Fruit fly (Drosophila melanogaster) whole organism, embryonic: ENCODE results near the gene CG7409.

ENCODE experiments used
- CG10959 ChIP-seq: fragments of 200-800 bp; sonication (Bioruptor generic); IDR thresholded peaks from 2 replicates; pipeline ENCODE4 v1.3.6; 2022; ENCODE audit warnings: missing biosample characterization, missing genetic modification characterization
- CG12942 ChIP-seq: fragments of 200-800 bp; sonication (Bioruptor generic); optimal IDR thresholded peaks from 3 replicates; lab custom pipeline; 2016; ENCODE audit warnings: missing biosample characterization, missing genetic modification characterization
- CG14965 ChIP-seq: fragments of 200-800 bp; sonication (Bioruptor generic); optimal IDR thresholded peaks from 2 replicates; lab custom pipeline; 2016; ENCODE audit warnings: missing biosample characterization, missing genetic modification characterization, borderline replicate concordance
- CG15269 ChIP-seq: fragments of 200-800 bp; sonication (Bioruptor generic); optimal IDR thresholded peaks from 2 replicates; lab custom pipeline; 2018; ENCODE audit warnings: missing biosample characterization, mild to moderate bottlenecking, missing genetic modification characterization, moderate library complexity
- CG15479 ChIP-seq: fragments of 200-800 bp; sonication (Bioruptor generic); optimal IDR thresholded peaks from 3 replicates; lab custom pipeline; 2019; ENCODE audit warnings: missing biosample characterization, mild to moderate bottlenecking, missing genetic modification characterization, moderate library complexity
- CG15601 ChIP-seq: fragments of 200-800 bp; sonication (Bioruptor generic); optimal IDR thresholded peaks from 3 replicates; lab custom pipeline; 2019; ENCODE audit warnings: missing biosample characterization, mild to moderate bottlenecking, missing genetic modification characterization, moderate library complexity
- CG1603 ChIP-seq: fragments of 200-800 bp; sonication (Bioruptor generic); optimal IDR thresholded peaks from 2 replicates; lab custom pipeline; 2019; ENCODE audit warnings: missing biosample characterization, mild to moderate bottlenecking, missing genetic modification characterization, moderate library complexity
- CG3163 ChIP-seq: fragments of 200-800 bp; sonication (Bioruptor generic); optimal IDR thresholded peaks from 3 replicates; lab custom pipeline; 2016; ENCODE audit warnings: missing biosample characterization, missing genetic modification characterization
- CG32772 ChIP-seq: fragments of 200-800 bp; sonication (Bioruptor generic); IDR thresholded peaks from 2 replicates; pipeline ENCODE4 v1.3.6; 2022; ENCODE audit warnings: missing biosample characterization, missing genetic modification characterization
- CG34224 ChIP-seq: fragments of 200-800 bp; sonication (Bioruptor generic); IDR thresholded peaks from 3 replicates; pipeline ENCODE4 v1.3.6; 2022; ENCODE audit warnings: missing biosample characterization, missing genetic modification characterization; ENCODE audit not compliant: partially characterized antibody
- CG34422 ChIP-seq: fragments of 200-800 bp; sonication (Bioruptor generic); IDR thresholded peaks from 3 replicates; pipeline ENCODE4 v1.3.6; 2022; ENCODE audit warnings: missing biosample characterization, missing genetic modification characterization
- CG3726 ChIP-seq: fragments of 200-800 bp; sonication (Bioruptor generic); IDR thresholded peaks from 3 replicates; pipeline ENCODE4, ENCODE4 v1.3.6; 2022; ENCODE audit warnings: missing biosample characterization, missing genetic modification characterization
- CG42726 ChIP-seq: fragments of 200-800 bp; sonication (Bioruptor generic); IDR thresholded peaks from 2 replicates; pipeline ENCODE4 v1.3.6; 2022; ENCODE audit warnings: missing biosample characterization, missing genetic modification characterization; ENCODE audit not compliant: partially characterized antibody
- CG4854 ChIP-seq: fragments of 200-800 bp; sonication (Bioruptor generic); optimal IDR thresholded peaks from 2 replicates; lab custom pipeline; 2016; ENCODE audit warnings: missing biosample characterization, missing genetic modification characterization, inconsistent platforms
- CG7357 ChIP-seq: fragments of 200-800 bp; sonication (Bioruptor generic); IDR thresholded peaks from 3 replicates; pipeline ENCODE4 v1.3.6; 2022; ENCODE audit warnings: missing biosample characterization, missing genetic modification characterization
- CG7987 ChIP-seq: fragments of 200-800 bp; sonication (Bioruptor generic); optimal IDR thresholded peaks from 2 replicates; lab custom pipeline; 2018; ENCODE audit warnings: missing biosample characterization, mild to moderate bottlenecking, missing genetic modification characterization, moderate library complexity
- CG8359 ChIP-seq: fragments of 200-800 bp; sonication (Bioruptor generic); optimal IDR thresholded peaks from 2 replicates; lab custom pipeline; 2017; ENCODE audit warnings: missing biosample characterization, mild to moderate bottlenecking, missing genetic modification characterization, borderline replicate concordance
- CG9797 ChIP-seq: fragments of 200-800 bp; sonication (Bioruptor generic); optimal IDR thresholded peaks from 3 replicates; lab custom pipeline; 2018; ENCODE audit warnings: missing biosample characterization, mild to moderate bottlenecking, missing genetic modification characterization
- Dfd ChIP-seq, 2 experiments: fragments of >200 bp; optimal IDR thresholded peaks; 2 replicates each; lab custom pipeline; 2017; ENCODE audit warnings: missing biosample characterization in 2 of 2, missing genetic modification characterization in 2 of 2
- Doc3 ChIP-seq: fragments of 200-800 bp; sonication (Bioruptor generic); IDR thresholded peaks from 3 replicates; pipeline ENCODE4 v1.3.6; 2022; ENCODE audit warnings: missing biosample characterization, missing genetic modification characterization; ENCODE audit not compliant: partially characterized antibody
- Gsc ChIP-seq: fragments of 200-800 bp; sonication (Bioruptor generic); IDR thresholded peaks from 2 replicates; pipeline ENCODE4 v1.3.6; 2022; ENCODE audit warnings: missing biosample characterization, missing genetic modification characterization
- HHEX ChIP-seq: fragments of 200-800 bp; sonication (Bioruptor generic); optimal IDR thresholded peaks from 3 replicates; lab custom pipeline; 2017; ENCODE audit warnings: missing biosample characterization, mild to moderate bottlenecking, missing genetic modification characterization, missing genetic modification reagents
- Hr51 ChIP-seq, 2 experiments: fragments of 200-800 bp; sonication (Bioruptor generic); optimal IDR thresholded peaks; 2 replicates in 1 of 2; 3 replicates in 1 of 2; lab custom pipeline; 2016 to 2018; ENCODE audit warnings: missing biosample characterization in 2 of 2, missing genetic modification characterization in 2 of 2, mild to moderate bottlenecking in 1 of 2, moderate library complexity in 1 of 2
- Jarid2 ChIP-seq: fragments of 200-800 bp; sonication (Bioruptor generic); optimal IDR thresholded peaks from 3 replicates; lab custom pipeline; 2017; ENCODE audit warnings: mild to moderate bottlenecking, missing biosample characterization, missing genetic modification reagents, missing genetic modification characterization
- NC2α ChIP-seq: fragments of 200-800 bp; sonication (Bioruptor generic); optimal IDR thresholded peaks from 2 replicates; lab custom pipeline; 2016; ENCODE audit warnings: missing biosample characterization, missing genetic modification characterization
- Pdp1 ChIP-seq, 2 experiments: fragments of 200-800 bp; sonication (Bioruptor generic); optimal IDR thresholded peaks; 3 replicates each; lab custom pipeline; 2016; ENCODE audit warnings: missing biosample characterization in 2 of 2, missing genetic modification characterization in 2 of 2, mild to moderate bottlenecking in 1 of 2, moderate library complexity in 1 of 2
- Stat92E ChIP-seq, 3 experiments: fragments of >200 bp in 2 of 3; fragments of 200-800 bp in 1 of 3; sonication (Bioruptor generic) in 1 of 3; optimal IDR thresholded peaks; 2 replicates each; lab custom pipeline; 2017 to 2019; ENCODE audit warnings: missing biosample characterization in 3 of 3, missing genetic modification characterization in 3 of 3, mild to moderate bottlenecking in 1 of 3, moderate library complexity in 1 of 3
- ap ChIP-seq: fragments of 200-800 bp; sonication (Bioruptor generic); IDR thresholded peaks from 2 replicates; pipeline ENCODE4 v1.3.6; 2022; ENCODE audit warnings: missing biosample characterization, missing genetic modification characterization
- br ChIP-seq: fragments of >200 bp; optimal IDR thresholded peaks from 2 replicates; lab custom pipeline; 2017
- crc ChIP-seq: fragments of 200-800 bp; sonication (Bioruptor generic); optimal IDR thresholded peaks from 2 replicates; lab custom pipeline; 2016; ENCODE audit warnings: missing biosample characterization, missing genetic modification characterization
- crp ChIP-seq, 2 experiments: fragments of 200-800 bp; sonication (Bioruptor generic); optimal IDR thresholded peaks; 2 replicates in 1 of 2; 3 replicates in 1 of 2; lab custom pipeline; 2017; ENCODE audit warnings: missing biosample characterization in 2 of 2, missing genetic modification characterization in 2 of 2, mild to moderate bottlenecking in 1 of 2, moderate library complexity in 1 of 2
- fd102C ChIP-seq: fragments of 200-800 bp; sonication (Bioruptor generic); optimal IDR thresholded peaks from 2 replicates; lab custom pipeline; 2018; ENCODE audit warnings: missing biosample characterization, mild to moderate bottlenecking, missing genetic modification characterization, moderate library complexity
- fd3F ChIP-seq: fragments of 200-800 bp; sonication (Bioruptor generic); optimal IDR thresholded peaks from 2 replicates; lab custom pipeline; 2018; ENCODE audit warnings: missing biosample characterization, mild to moderate bottlenecking, missing genetic modification characterization, moderate library complexity
- fd64A ChIP-seq: fragments of 200-800 bp; sonication (Bioruptor generic); optimal IDR thresholded peaks from 3 replicates; lab custom pipeline; 2018; ENCODE audit warnings: missing biosample characterization, mild to moderate bottlenecking, missing genetic modification characterization
- gt ChIP-seq: fragments of 200-800 bp; sonication (Bioruptor generic); IDR thresholded peaks from 2 replicates; pipeline ENCODE4 v1.3.6; 2022; ENCODE audit warnings: missing biosample characterization, missing genetic modification characterization
- her ChIP-seq: fragments of 200-800 bp; sonication (Bioruptor generic); optimal IDR thresholded peaks from 2 replicates; lab custom pipeline; 2016; ENCODE audit warnings: missing biosample characterization, missing genetic modification characterization
- hkb ChIP-seq, 2 experiments: fragments of 200-800 bp in 1 of 2; fragments of >200 bp in 1 of 2; sonication (Bioruptor generic) in 1 of 2; IDR thresholded peaks in 1 of 2; optimal IDR thresholded peaks in 1 of 2; 2 replicates each; pipeline versions ENCODE4 v1.3.6 to Lab custom; 2017 to 2022; ENCODE audit warnings: missing biosample characterization in 1 of 2, missing genetic modification characterization in 1 of 2
- ind ChIP-seq: fragments of 200-800 bp; sonication (Bioruptor generic); optimal IDR thresholded peaks from 3 replicates; lab custom pipeline; 2016; ENCODE audit warnings: missing biosample characterization, missing genetic modification characterization
- knrl ChIP-seq: fragments of 200-800 bp; sonication (Bioruptor generic); IDR thresholded peaks from 3 replicates; pipeline ENCODE4 v1.3.6; 2022; ENCODE audit warnings: missing biosample characterization, missing genetic modification characterization; ENCODE audit not compliant: partially characterized antibody
- nau ChIP-seq: fragments of 200-800 bp; sonication (Bioruptor generic); optimal IDR thresholded peaks from 3 replicates; lab custom pipeline; 2017; ENCODE audit warnings: missing biosample characterization, mild to moderate bottlenecking, missing genetic modification characterization, missing genetic modification reagents
- pb ChIP-seq: fragments of 200-800 bp; sonication (Bioruptor generic); optimal IDR thresholded peaks from 3 replicates; lab custom pipeline; 2016; ENCODE audit warnings: missing biosample characterization, missing genetic modification characterization
- scrt ChIP-seq: fragments of 200-800 bp; sonication (Bioruptor generic); optimal IDR thresholded peaks from 2 replicates; lab custom pipeline; 2018; ENCODE audit warnings: missing biosample characterization, mild to moderate bottlenecking, missing genetic modification characterization, moderate library complexity
- seq ChIP-seq: fragments of 200-800 bp; sonication (Bioruptor generic); IDR thresholded peaks from 2 replicates; pipeline ENCODE4 v1.3.6; 2022; ENCODE audit warnings: missing biosample characterization, missing genetic modification characterization
- sqz ChIP-seq: fragments of 200-800 bp; sonication (Bioruptor generic); optimal IDR thresholded peaks from 3 replicates; lab custom pipeline; 2018; ENCODE audit warnings: missing biosample characterization, mild to moderate bottlenecking, missing genetic modification characterization
- tll ChIP-seq, 2 experiments: fragments of 200-800 bp in 1 of 2; fragments of >200 bp in 1 of 2; sonication (Bioruptor generic) in 1 of 2; optimal IDR thresholded peaks; 2 replicates each; lab custom pipeline; 2017 to 2019; ENCODE audit warnings: missing biosample characterization in 2 of 2, missing genetic modification characterization in 2 of 2, mild to moderate bottlenecking in 1 of 2, moderate library complexity in 1 of 2
- tna ChIP-seq: fragments of 200-800 bp; sonication (Bioruptor generic); IDR thresholded peaks from 2 replicates; pipeline ENCODE4 v1.3.6; 2022; ENCODE audit warnings: missing biosample characterization, missing genetic modification characterization; ENCODE audit not compliant: partially characterized antibody
- wek ChIP-seq: fragments of 200-800 bp; sonication (Bioruptor generic); optimal IDR thresholded peaks from 3 replicates; lab custom pipeline; 2018; ENCODE audit warnings: missing biosample characterization, mild to moderate bottlenecking, missing genetic modification characterization, moderate library complexity
- zfh1 ChIP-seq: fragments of 200-800 bp; sonication (Bioruptor generic); IDR thresholded peaks from 3 replicates; pipeline ENCODE4 v1.3.6; 2022; ENCODE audit warnings: missing biosample characterization, missing genetic modification characterization

The CG7409 gene

DNA sequence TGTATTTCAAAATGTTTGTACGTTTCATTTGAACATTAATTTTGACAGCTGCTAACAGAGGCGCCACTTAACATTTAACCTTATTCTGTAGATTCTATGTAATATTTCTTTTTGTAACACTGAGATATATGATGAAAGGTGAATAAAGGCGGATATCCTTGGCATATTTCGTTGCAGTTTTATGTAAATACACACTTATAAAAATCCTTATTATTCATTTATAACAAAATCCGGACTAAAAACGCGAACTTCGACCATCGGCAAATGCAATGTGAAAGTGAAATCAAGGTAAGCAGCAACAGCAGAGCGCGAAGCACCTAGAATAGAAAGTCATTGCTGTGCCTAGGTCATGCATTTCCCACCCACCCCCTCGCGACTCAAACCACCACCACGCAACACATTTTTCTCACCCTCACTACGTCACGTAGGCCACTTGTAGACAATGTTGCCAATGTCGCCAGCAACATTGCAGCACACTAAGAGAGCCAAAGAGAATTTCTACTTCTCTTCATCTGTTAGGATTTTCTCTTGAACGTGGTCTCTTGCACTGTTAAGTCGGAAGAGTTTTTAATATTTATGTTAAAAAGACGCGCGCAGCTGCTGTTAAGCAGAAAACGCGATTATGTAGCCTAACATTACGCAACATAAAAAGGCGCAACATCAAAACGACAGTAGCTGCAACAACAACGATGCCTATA lies 27.3 kb downstream of the CG7409 start (continued):
- TF ChIP-seq NC2α (GFP tag; lab: Kevin White, UChicago) (no peak), Stat92E (GFP tag; optimal IDR thresholded peaks at IDR 0.05; lab: Kevin White, UChicago) (no peak), her (GFP tag; lab: Kevin White, UChicago) (no peak), HHEX (no peak), ind (no peak), CG14965 (GFP tag; lab: Kevin White, UChicago) (no peak), CG1603 (tag; lab: Kevin White, UChicago) (no peak), sqz (GFP tag; lab: Kevin White, UChicago) (no peak), CG8359 (GFP tag; lab: Kevin White, UChicago) (peak; percentile 74), CG32772 (GFP tag; lab: Robert Waterston, UW) (no peak), CG34422 (no peak), CG4854 (no peak), CG7987 (GFP tag; lab: Kevin White, UChicago) (no peak), nau (no peak), Dfd (GFP tag; optimal IDR thresholded peaks at IDR 0.05; lab: Kevin White, UChicago) (no peak), seq (GFP tag; lab: Robert Waterston, UW) (no peak), Gsc (no peak), CG12942 (GFP tag; lab: Kevin White, UChicago) (no peak), br (lab: Kevin White, UChicago) (no peak), CG42726 (GFP tag; lab: Robert Waterston, UW) (no peak), CG9797 (no peak), Hr51 (GFP tag; optimal IDR thresholded peaks at IDR 0.05; lab: Kevin White, UChicago) (no peak), Jarid2 (GFP tag; lab: Kevin White, UChicago) (peak; percentile 12), CG34224 (peak; percentile 32; the same call in 2 of the 3 replicates), zfh1 (GFP tag; lab: Robert Waterston, UW) (no peak), tna (GFP tag; lab: Robert Waterston, UW) (no peak), crp (GFP tag; optimal IDR thresholded peaks at IDR 0.05; lab: Kevin White, UChicago) (no peak), crc (no peak), CG3163 (GFP tag; lab: Kevin White, UChicago) (peak; percentile 98), Pdp1 (GFP tag; optimal IDR thresholded peaks at IDR 0.05; lab: Kevin White, UChicago) (peak in 1 of 2 experiments; percentile 99), CG7357 (GFP tag; lab: Robert Waterston, UW) (no peak), CG3726 (GFP tag; lab: Robert Waterston, UW) (no peak)

DNA sequence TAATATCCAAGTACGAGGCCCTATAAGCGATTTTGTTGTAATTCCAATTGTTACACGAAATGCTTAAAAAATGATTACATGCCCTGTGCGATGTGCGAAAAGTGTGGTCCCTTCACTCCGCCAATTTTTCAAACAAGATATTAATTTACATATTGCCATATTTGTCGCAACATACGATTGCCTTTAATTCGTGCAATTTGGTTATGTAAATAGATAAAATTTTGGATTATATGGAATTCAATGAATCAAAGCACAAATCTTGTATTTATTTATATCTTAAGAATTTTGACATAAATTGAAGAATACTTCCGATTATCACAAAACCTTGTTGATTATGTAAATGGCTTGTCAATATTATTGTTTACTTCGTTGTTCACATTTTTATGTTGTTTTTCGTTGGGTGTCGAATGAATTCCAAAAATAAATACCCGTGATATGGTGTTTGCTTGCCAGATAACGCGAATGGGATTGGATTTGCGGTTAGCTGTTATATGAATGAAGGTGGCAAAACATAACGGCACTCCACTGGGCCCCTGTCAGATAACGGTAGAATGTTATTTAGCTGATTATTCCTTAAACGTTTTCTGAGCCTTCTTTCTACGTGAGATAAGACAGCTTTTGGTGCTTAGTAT lies 28.0 kb downstream of the CG7409 start:
- TF ChIP-seq CG10959 (GFP tag; lab: Robert Waterston, UW) (no peak), fd102C (GFP tag; lab: Kevin White, UChicago) (peak; percentile 13), scrt (GFP tag; lab: Kevin White, UChicago) (peak; percentile 36), pb (no peak), Doc3 (GFP tag; lab: Robert Waterston, UW) (no peak), CG15601 (peak; percentile 15), fd3F (GFP tag; lab: Kevin White, UChicago) (peak; percentile 70), CG15479 (GFP tag; lab: Kevin White, UChicago) (no peak), sqz (GFP tag; lab: Kevin White, UChicago) (peak; percentile 36), wek (peak; percentile 54), CG15269 (tag; lab: Kevin White, UChicago) (peak; percentile 64), gt (GFP tag; lab: Robert Waterston, UW) (no peak), hkb (optimal IDR thresholded peaks at IDR 0.05; lab: Kevin White, UChicago) (no peak), hkb (GFP tag; IDR thresholded peaks at IDR 0.05; lab: Robert Waterston, UW) (peak; percentile 19; the same call in 1 of the 2 replicates), fd64A (no peak), ap (GFP tag; lab: Robert Waterston, UW) (no peak), tll (GFP tag; optimal IDR thresholded peaks at IDR 0.05; lab: Kevin White, UChicago) (no peak), knrl (GFP tag; lab: Robert Waterston, UW) (no peak)
